Fruit fly (Drosophila melanogaster) whole organism, embryonic: ENCODE data around the gene Ir25a.

ENCODE experiments used
- B-H1 ChIP-seq: fragments of 200-800 bp; sonication (Bioruptor generic); IDR thresholded peaks from 3 replicates; pipeline ENCODE4 v1.3.6; 2022; ENCODE audit warnings: missing biosample characterization, missing genetic modification characterization
- BEAF-32 ChIP-seq: fragments of 200-800 bp; sonication (Bioruptor generic); optimal IDR thresholded peaks from 3 replicates; lab custom pipeline; 2017; ENCODE audit warnings: missing biosample characterization, missing genetic modification characterization, mild to moderate bottlenecking, moderate library complexity, missing genetic modification reagents
- CG10209 ChIP-seq: fragments of 200-800 bp; sonication (Bioruptor generic); optimal IDR thresholded peaks from 3 replicates; lab custom pipeline; 2017; ENCODE audit warnings: missing biosample characterization, mild to moderate bottlenecking, missing genetic modification characterization, missing genetic modification reagents
- CG10267 ChIP-seq: fragments of 200-800 bp; sonication (Bioruptor generic); optimal IDR thresholded peaks from 2 replicates; lab custom pipeline; 2018; ENCODE audit warnings: missing biosample characterization, mild to moderate bottlenecking, missing genetic modification characterization, moderate library complexity
- CG10366 ChIP-seq: fragments of 200-800 bp; sonication (Bioruptor generic); IDR thresholded peaks from 2 replicates; pipeline ENCODE4 v1.3.6; 2022; ENCODE audit warnings: missing biosample characterization, missing genetic modification characterization
- CG10654 ChIP-seq: fragments of 200-800 bp; sonication (Bioruptor generic); optimal IDR thresholded peaks from 2 replicates; lab custom pipeline; 2016; ENCODE audit warnings: missing biosample characterization, missing genetic modification characterization
- CG11085 ChIP-seq: fragments of 200-800 bp; sonication (Bioruptor generic); IDR thresholded peaks from 2 replicates; pipeline ENCODE4 v1.3.6; 2022; ENCODE audit warnings: missing biosample characterization, missing genetic modification characterization
- CG11695 ChIP-seq: fragments of 200-800 bp; sonication (Bioruptor generic); IDR thresholded peaks from 3 replicates; pipeline ENCODE4 v1.3.6; 2022; ENCODE audit warnings: missing biosample characterization, missing genetic modification characterization
- CG11696 ChIP-seq: fragments of 200-800 bp; sonication (Bioruptor generic); IDR thresholded peaks from 2 replicates; pipeline ENCODE4 v1.3.6; 2022; ENCODE audit warnings: missing biosample characterization, missing genetic modification characterization
- CG13624 ChIP-seq: fragments of 200-800 bp; sonication (Bioruptor generic); optimal IDR thresholded peaks from 2 replicates; lab custom pipeline; 2016; ENCODE audit warnings: missing biosample characterization, missing genetic modification characterization
- CG1603 ChIP-seq: fragments of 200-800 bp; sonication (Bioruptor generic); optimal IDR thresholded peaks from 2 replicates; lab custom pipeline; 2019; ENCODE audit warnings: missing biosample characterization, mild to moderate bottlenecking, missing genetic modification characterization, moderate library complexity
- CG16815 ChIP-seq: fragments of 200-800 bp; sonication (Bioruptor generic); optimal IDR thresholded peaks from 3 replicates; lab custom pipeline; 2017; ENCODE audit warnings: missing biosample characterization, mild to moderate bottlenecking, missing genetic modification characterization
- CG16863 ChIP-seq: fragments of 200-800 bp; sonication (Bioruptor generic); optimal IDR thresholded peaks from 3 replicates; lab custom pipeline; 2016; ENCODE audit warnings: missing biosample characterization, missing genetic modification characterization
- CG17568 ChIP-seq: fragments of 200-800 bp; sonication (Bioruptor generic); optimal IDR thresholded peaks from 2 replicates; lab custom pipeline; 2018; ENCODE audit warnings: missing biosample characterization, mild to moderate bottlenecking, missing genetic modification characterization, moderate library complexity
- CG1832 ChIP-seq: fragments of 200-800 bp; sonication (Bioruptor generic); optimal IDR thresholded peaks from 2 replicates; lab custom pipeline; 2017; ENCODE audit warnings: missing biosample characterization, mild to moderate bottlenecking, missing genetic modification characterization, inconsistent platforms
- CG18476 ChIP-seq: fragments of 200-800 bp; sonication (Bioruptor generic); optimal IDR thresholded peaks from 2 replicates; lab custom pipeline; 2016; ENCODE audit warnings: missing biosample characterization, mild to moderate bottlenecking, missing genetic modification characterization
- CG2678 ChIP-seq: fragments of 200-800 bp; sonication (Bioruptor generic); optimal IDR thresholded peaks from 3 replicates; lab custom pipeline; 2019; ENCODE audit warnings: missing biosample characterization, mild to moderate bottlenecking, missing genetic modification characterization, moderate library complexity
- CG31224 ChIP-seq: fragments of 200-800 bp; sonication (Bioruptor generic); IDR thresholded peaks from 2 replicates; pipeline ENCODE4 v1.3.6; 2022; ENCODE audit warnings: missing biosample characterization, missing genetic modification characterization
- CG31388 ChIP-seq: fragments of 200-800 bp; sonication (Bioruptor generic); optimal IDR thresholded peaks from 2 replicates; lab custom pipeline; 2016; ENCODE audit warnings: missing biosample characterization, missing genetic modification characterization
- CG3726 ChIP-seq: fragments of 200-800 bp; sonication (Bioruptor generic); IDR thresholded peaks from 3 replicates; pipeline ENCODE4, ENCODE4 v1.3.6; 2022; ENCODE audit warnings: missing biosample characterization, missing genetic modification characterization
- CG4404 ChIP-seq: fragments of 200-800 bp; sonication (Bioruptor generic); IDR thresholded peaks from 2 replicates; pipeline ENCODE4 v1.3.6; 2022; ENCODE audit warnings: missing biosample characterization, missing genetic modification characterization
- CG4424 ChIP-seq: fragments of 200-800 bp; sonication (Bioruptor generic); optimal IDR thresholded peaks from 3 replicates; lab custom pipeline; 2016; ENCODE audit warnings: missing biosample characterization, missing genetic modification characterization
- CG7372 ChIP-seq: fragments of 200-800 bp; sonication (Bioruptor generic); IDR thresholded peaks from 2 replicates; pipeline ENCODE4 v1.3.6; 2022; ENCODE audit warnings: missing biosample characterization, missing genetic modification characterization
- CG7963 ChIP-seq: fragments of 200-800 bp; sonication (Bioruptor generic); IDR thresholded peaks from 3 replicates; pipeline ENCODE4 v1.3.6; 2022; ENCODE audit warnings: missing biosample characterization, missing genetic modification characterization; ENCODE audit not compliant: partially characterized antibody
- CG9797 ChIP-seq: fragments of 200-800 bp; sonication (Bioruptor generic); optimal IDR thresholded peaks from 3 replicates; lab custom pipeline; 2018; ENCODE audit warnings: missing biosample characterization, mild to moderate bottlenecking, missing genetic modification characterization
- Chrac-16 ChIP-seq: fragments of 200-800 bp; sonication (Bioruptor generic); optimal IDR thresholded peaks from 3 replicates; lab custom pipeline; 2016; ENCODE audit warnings: missing biosample characterization, missing genetic modification characterization
- Dad ChIP-seq: fragments of 200-800 bp; sonication (Bioruptor generic); optimal IDR thresholded peaks from 3 replicates; lab custom pipeline; 2016; ENCODE audit warnings: missing biosample characterization, missing genetic modification characterization
- Doc2 ChIP-seq: fragments of 200-800 bp; sonication (Bioruptor generic); IDR thresholded peaks from 2 replicates; pipeline ENCODE4 v1.3.6; 2022; ENCODE audit warnings: missing biosample characterization, missing genetic modification characterization
- E2f2 ChIP-seq: fragments of 200-800 bp; sonication (Bioruptor generic); IDR thresholded peaks from 2 replicates; pipeline ENCODE4 v1.3.6; 2022; ENCODE audit warnings: missing biosample characterization, missing genetic modification characterization
- Elba2 ChIP-seq: fragments of 200-800 bp; sonication (Bioruptor generic); optimal IDR thresholded peaks from 3 replicates; lab custom pipeline; 2016; ENCODE audit warnings: missing biosample characterization, missing genetic modification characterization
- HLH4C ChIP-seq: fragments of 200-800 bp; sonication (Bioruptor generic); IDR thresholded peaks from 3 replicates; pipeline ENCODE4 v1.3.6; 2022; ENCODE audit warnings: missing biosample characterization, missing genetic modification characterization; ENCODE audit not compliant: partially characterized antibody
- Mad ChIP-seq: fragments of 200-800 bp; sonication (Bioruptor generic); optimal IDR thresholded peaks from 2 replicates; lab custom pipeline; 2016; ENCODE audit warnings: missing biosample characterization, missing genetic modification characterization
- Mes4 ChIP-seq: fragments of 200-800 bp; sonication (Bioruptor generic); optimal IDR thresholded peaks from 2 replicates; lab custom pipeline; 2016; ENCODE audit warnings: missing biosample characterization, missing genetic modification characterization
- Mrtf ChIP-seq: fragments of 200-800 bp; sonication (Bioruptor generic); IDR thresholded peaks from 3 replicates; pipeline ENCODE4 v1.3.6; 2022; ENCODE audit warnings: missing biosample characterization, missing genetic modification characterization
- Oli ChIP-seq: fragments of 200-800 bp; sonication (Bioruptor generic); optimal IDR thresholded peaks from 2 replicates; lab custom pipeline; 2018; ENCODE audit warnings: missing biosample characterization, mild to moderate bottlenecking, missing genetic modification characterization, moderate library complexity
- Sin3A ChIP-seq: fragments of >200 bp; optimal IDR thresholded peaks from 2 replicates; lab custom pipeline; 2018
- abd-A ChIP-seq: fragments of 200-800 bp; sonication (Bioruptor generic); optimal IDR thresholded peaks from 3 replicates; lab custom pipeline; 2019; ENCODE audit warnings: missing biosample characterization, mild to moderate bottlenecking, missing genetic modification characterization, moderate library complexity
- bbx ChIP-seq: fragments of 200-800 bp; sonication (Bioruptor generic); IDR thresholded peaks from 2 replicates; pipeline ENCODE4 v1.3.6; 2022; ENCODE audit warnings: missing biosample characterization, missing genetic modification characterization; ENCODE audit not compliant: partially characterized antibody
- chinmo ChIP-seq: fragments of 200-800 bp; sonication (Bioruptor generic); IDR thresholded peaks from 4 replicates; pipeline ENCODE4 v1.3.6; 2022; ENCODE audit warnings: missing biosample characterization, missing genetic modification characterization; ENCODE audit not compliant: partially characterized antibody
- fru ChIP-seq: fragments of >200 bp; optimal IDR thresholded peaks from 2 replicates; lab custom pipeline; 2017
- ftz-f1 ChIP-seq: fragments of 200-800 bp; sonication (Bioruptor generic); optimal IDR thresholded peaks from 2 replicates; lab custom pipeline; 2016; ENCODE audit warnings: missing biosample characterization, missing genetic modification characterization
- gce ChIP-seq: fragments of 200-800 bp; sonication (Bioruptor generic); IDR thresholded peaks from 3 replicates; pipeline ENCODE4 v1.3.6; 2022; ENCODE audit warnings: missing biosample characterization, missing genetic modification characterization
- grn ChIP-seq: fragments of 200-800 bp; sonication (Bioruptor generic); optimal IDR thresholded peaks from 3 replicates; lab custom pipeline; 2017; ENCODE audit warnings: missing biosample characterization, missing genetic modification characterization
- inv ChIP-seq: fragments of 200-800 bp; sonication (Bioruptor generic); IDR thresholded peaks from 2 replicates; pipeline ENCODE4 v1.3.6; 2022; ENCODE audit warnings: missing biosample characterization, missing genetic modification characterization; ENCODE audit not compliant: partially characterized antibody
- lola ChIP-seq, 3 experiments: fragments of >200 bp in 2 of 3; fragments of 200-800 bp in 1 of 3; sonication (Bioruptor generic) in 1 of 3; optimal IDR thresholded peaks; 2 replicates each; lab custom pipeline; 2017 to 2019; ENCODE audit warnings: missing biosample characterization in 3 of 3, missing genetic modification characterization in 3 of 3, mild to moderate bottlenecking in 1 of 3, moderate library complexity in 1 of 3
- p53 ChIP-seq: fragments of 200-800 bp; sonication (Bioruptor generic); optimal IDR thresholded peaks from 2 replicates; lab custom pipeline; 2016; ENCODE audit warnings: missing biosample characterization, missing genetic modification characterization
- pho ChIP-seq: fragments of 200-800 bp; sonication (Bioruptor generic); optimal IDR thresholded peaks from 2 replicates; lab custom pipeline; 2016; ENCODE audit warnings: missing biosample characterization, missing genetic modification characterization
- pnt ChIP-seq: fragments of 200-800 bp; sonication (Bioruptor generic); optimal IDR thresholded peaks from 3 replicates; lab custom pipeline; 2016; ENCODE audit warnings: missing biosample characterization, missing genetic modification characterization
- sc ChIP-seq, 3 experiments: fragments of >200 bp in 2 of 3; fragments of 200-800 bp in 1 of 3; sonication (Bioruptor generic) in 1 of 3; optimal IDR thresholded peaks; 2 replicates in 2 of 3; 3 replicates in 1 of 3; lab custom pipeline; 2017; ENCODE audit warnings: mild to moderate bottlenecking in 1 of 3, missing biosample characterization in 1 of 3, missing genetic modification characterization in 1 of 3, missing genetic modification reagents in 1 of 3
- sna ChIP-seq: fragments of 200-800 bp; sonication (Bioruptor generic); IDR thresholded peaks from 2 replicates; pipeline ENCODE4 v1.3.6; 2022; ENCODE audit warnings: missing biosample characterization, missing genetic modification characterization; ENCODE audit not compliant: partially characterized antibody
- vvl ChIP-seq: fragments of 200-800 bp; sonication (Bioruptor generic); IDR thresholded peaks from 2 replicates; pipeline ENCODE4 v1.3.6; 2022; ENCODE audit warnings: missing biosample characterization, missing genetic modification characterization
- wek ChIP-seq: fragments of 200-800 bp; sonication (Bioruptor generic); optimal IDR thresholded peaks from 3 replicates; lab custom pipeline; 2018; ENCODE audit warnings: missing biosample characterization, mild to moderate bottlenecking, missing genetic modification characterization, moderate library complexity

The Ir25a gene

DNA sequence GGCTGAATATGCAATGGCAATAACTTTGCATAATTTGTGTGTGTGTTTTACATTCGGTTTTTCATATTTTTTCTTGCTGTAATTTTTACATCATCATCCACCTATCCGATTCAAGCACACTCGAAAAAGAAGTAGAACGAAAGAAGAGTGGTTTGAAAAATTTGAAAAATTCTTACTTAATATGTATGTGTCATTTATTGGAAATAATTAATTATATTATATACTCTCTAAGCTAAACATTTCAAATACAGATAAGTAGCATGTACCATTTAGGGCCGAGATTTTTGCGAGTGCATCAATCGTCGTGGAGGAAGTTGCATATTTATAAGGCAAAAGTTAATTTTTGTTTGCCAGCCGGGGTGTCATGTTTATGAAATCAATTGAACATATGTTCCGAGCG lies 29.0 kb downstream of the Ir25a start (continued):
- no peak for TF ChIP-seq inv (GFP tag; lab: Robert Waterston, UW)
- no peak for TF ChIP-seq p53 (GFP tag; lab: Kevin White, UChicago)
- TF ChIP-seq CG4404 (GFP tag; lab: Robert Waterston, UW) = no peak
- TF ChIP-seq CG13624 (GFP tag; lab: Kevin White, UChicago) = no peak
- TF ChIP-seq E2f2 (GFP tag; lab: Robert Waterston, UW) = peak; percentile 12; the same call in 1 of the 2 replicates
- no peak for TF ChIP-seq B-H1
- no peak for TF ChIP-seq gce (GFP tag; lab: Robert Waterston, UW)
- TF ChIP-seq BEAF-32 (GFP tag; lab: Kevin White, UChicago) = no peak
- TF ChIP-seq CG18476 (GFP tag; lab: Kevin White, UChicago) = no peak
- no peak for TF ChIP-seq Elba2
- no peak for TF ChIP-seq CG16815 (GFP tag; lab: Kevin White, UChicago)
- no peak for TF ChIP-seq CG10267
- no peak for TF ChIP-seq Chrac-16 (GFP tag; lab: Kevin White, UChicago)
- no peak for TF ChIP-seq CG9797 (GFP tag; lab: Kevin White, UChicago)
- TF ChIP-seq CG31388 (GFP tag; lab: Kevin White, UChicago) = no peak
- TF ChIP-seq sna (GFP tag; lab: Robert Waterston, UW) = no peak
- no peak for TF ChIP-seq abd-A (tag; lab: Kevin White, UChicago)
- no peak for TF ChIP-seq bbx
- TF ChIP-seq Mrtf (GFP tag; lab: Robert Waterston, UW) = 0 out of 3 replicates have a peak, but pooled peaks have one; percentile 10
- TF ChIP-seq CG1603 (tag; lab: Kevin White, UChicago) = no peak
- no peak for TF ChIP-seq CG7963 (GFP tag; lab: Robert Waterston, UW)
- no peak for TF ChIP-seq Doc2 (GFP tag; lab: Robert Waterston, UW)
- no peak for TF ChIP-seq lola (GFP tag; optimal IDR thresholded peaks at IDR 0.05; lab: Kevin White, UChicago)
- TF ChIP-seq CG10654 (GFP tag; lab: Kevin White, UChicago) = no peak
- TF ChIP-seq sc (optimal IDR thresholded peaks at IDR 0.05; lab: Kevin White, UChicago) = no peak
- TF ChIP-seq sc (GFP tag; optimal IDR thresholded peaks at IDR 0.05; lab: Kevin White, UChicago) = no peak
- no peak for TF ChIP-seq CG4424 (GFP tag; lab: Kevin White, UChicago)
- TF ChIP-seq Oli (tag; lab: Kevin White, UChicago) = peak; percentile 43
- TF ChIP-seq CG11696 (GFP tag; lab: Robert Waterston, UW) = no peak
- TF ChIP-seq CG10209 (GFP tag; lab: Kevin White, UChicago) = no peak
- TF ChIP-seq fru = no peak
- TF ChIP-seq ftz-f1 (GFP tag; lab: Kevin White, UChicago) = no peak
- no peak for TF ChIP-seq chinmo
- no peak for TF ChIP-seq CG16863
- no peak for TF ChIP-seq Dad (GFP tag; lab: Kevin White, UChicago)
- TF ChIP-seq CG11085 = no peak
- no peak for TF ChIP-seq Sin3A (lab: Kevin White, UChicago)
- no peak for TF ChIP-seq CG31224 (GFP tag; lab: Robert Waterston, UW)
- TF ChIP-seq Mad (GFP tag; lab: Kevin White, UChicago) = no peak
- no peak for TF ChIP-seq HLH4C (GFP tag; lab: Robert Waterston, UW)
- TF ChIP-seq CG11695 (GFP tag; lab: Robert Waterston, UW) = peak; percentile 43; the same call in 1 of the 3 replicates
- no peak for TF ChIP-seq CG3726 (GFP tag; lab: Robert Waterston, UW)
- TF ChIP-seq vvl = peak; percentile 82
- TF ChIP-seq grn (GFP tag; lab: Kevin White, UChicago) = no peak
- no peak for TF ChIP-seq CG7372 (GFP tag; lab: Robert Waterston, UW)
- TF ChIP-seq wek = no peak
- TF ChIP-seq CG17568 (GFP tag; lab: Kevin White, UChicago) = no peak
- TF ChIP-seq CG10366 (GFP tag; lab: Robert Waterston, UW) = no peak; the same call in 1 of the 2 replicates
- TF ChIP-seq Mes4 (GFP tag; lab: Kevin White, UChicago) = no peak
- TF ChIP-seq CG1832 (GFP tag; lab: Kevin White, UChicago) = no peak
- TF ChIP-seq pnt (GFP tag; lab: Kevin White, UChicago) = no peak
- TF ChIP-seq pho = no peak
- TF ChIP-seq CG2678 (tag; lab: Kevin White, UChicago) = peak; percentile 10
